Fruit fly (Drosophila melanogaster) whole organism, embryonic: ENCODE data around the gene Edg91.

ENCODE experiments used
- CG4854 ChIP-seq: fragments of 200-800 bp; sonication (Bioruptor generic); optimal IDR thresholded peaks from 2 replicates; lab custom pipeline; 2016; ENCODE audit warnings: missing biosample characterization, missing genetic modification characterization, inconsistent platforms
- tin ChIP-seq: fragments of 200-800 bp; sonication (Bioruptor generic); optimal IDR thresholded peaks from 3 replicates; lab custom pipeline; 2016; ENCODE audit warnings: missing biosample characterization, missing genetic modification characterization
- usp ChIP-seq: fragments of >200 bp; optimal IDR thresholded peaks from 2 replicates; lab custom pipeline; 2017; ENCODE audit warnings: missing biosample characterization, missing genetic modification characterization

DNA sequence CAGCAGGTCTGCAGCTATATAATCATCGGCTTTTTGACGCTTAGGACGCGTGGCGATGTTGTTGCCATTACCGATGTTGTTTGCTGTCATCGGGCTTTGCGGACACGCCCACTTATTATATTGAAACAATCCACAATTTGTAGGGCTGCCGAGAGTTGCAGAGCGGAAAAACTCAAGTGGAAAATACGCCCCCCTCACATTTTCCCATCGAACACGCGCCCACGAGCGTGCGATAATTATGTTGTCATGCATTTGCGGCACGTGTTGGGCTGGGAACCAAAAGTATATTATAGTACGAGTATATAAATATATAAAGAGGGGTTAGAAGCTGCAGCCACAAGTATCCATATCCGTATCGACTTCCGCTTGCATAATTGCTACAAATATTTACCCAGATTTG lies 22.5 kb downstream of the Edg91 start:
- TF ChIP-seq CG4854 (GFP tag; lab: Kevin White, UChicago) = no peak
- no peak for TF ChIP-seq usp (GFP tag; lab: Kevin White, UChicago)
- TF ChIP-seq tin (GFP tag; lab: Kevin White, UChicago) = no peak
